Worm (Caenorhabditis elegans) whole organism, L2 larva: Measurements from ENCODE around the gene lsm-3.

Experiments
- F13H6.1 ChIP-seq: sonication (generic microtip); optimal IDR thresholded peaks from 2 replicates; lab custom pipeline; 2016; ENCODE audit warnings: missing genetic modification characterization, missing compliant biosample characterization
- R02D3.7 ChIP-seq: fragments of 150-350 bp; optimal IDR thresholded peaks from 2 replicates; lab custom pipeline; 2014; ENCODE audit warnings: missing biosample characterization, missing genetic modification characterization
- ZK546.5 ChIP-seq: sonication (generic microtip); optimal IDR thresholded peaks from 2 replicates; lab custom pipeline; 2017; ENCODE audit warnings: missing biosample characterization, missing genetic modification characterization
- ama-1 ChIP-seq: fragments of 150-350 bp; optimal IDR thresholded peaks from 2 replicates; lab custom pipeline; 2018; ENCODE audit warnings: inconsistent platforms
- blmp-1 ChIP-seq: sonication (generic microtip); optimal IDR thresholded peaks from 2 replicates; lab custom pipeline; 2017; ENCODE audit warnings: missing genetic modification characterization, mild to moderate bottlenecking, missing compliant biosample characterization, antibody characterized with exemption, moderate library complexity; ENCODE audit not compliant: insufficient read depth
- ceh-16 ChIP-seq: fragments of 150-350 bp; optimal IDR thresholded peaks from 2 replicates; lab custom pipeline; 2014; ENCODE audit warnings: missing biosample characterization, missing genetic modification characterization
- ceh-82 ChIP-seq: fragments of 150-350 bp; optimal IDR thresholded peaks from 2 replicates; lab custom pipeline; 2014; ENCODE audit warnings: missing biosample characterization, missing genetic modification characterization
- crh-2 ChIP-seq: sonication (generic microtip); optimal IDR thresholded peaks from 2 replicates; lab custom pipeline; 2017; ENCODE audit warnings: missing biosample characterization, missing genetic modification characterization
- dmd-4 ChIP-seq: sonication (generic microtip); optimal IDR thresholded peaks from 2 replicates; lab custom pipeline; 2017; ENCODE audit warnings: missing biosample characterization, missing genetic modification characterization
- egl-27 ChIP-seq: sonication (generic microtip); optimal IDR thresholded peaks from 3 replicates; lab custom pipeline; 2017; ENCODE audit warnings: missing biosample characterization, missing genetic modification reagents, missing genetic modification characterization
- elt-1 ChIP-seq: fragments of 150-350 bp; optimal IDR thresholded peaks from 2 replicates; lab custom pipeline; 2014; ENCODE audit warnings: missing biosample characterization, missing genetic modification characterization
- fos-1 ChIP-seq: fragments of 150-350 bp; optimal IDR thresholded peaks from 2 replicates; lab custom pipeline; 2014; ENCODE audit warnings: missing biosample characterization, missing genetic modification characterization
- gmeb-1 ChIP-seq: fragments of 150-350 bp; optimal IDR thresholded peaks from 2 replicates; lab custom pipeline; 2014; ENCODE audit warnings: missing biosample characterization, missing genetic modification characterization
- lin-11 ChIP-seq: fragments of 150-350 bp; sonication (generic microtip); optimal IDR thresholded peaks from 2 replicates; lab custom pipeline; 2014; ENCODE audit warnings: missing biosample characterization, missing genetic modification characterization, inconsistent platforms, mixed read lengths
- lin-13 ChIP-seq: fragments of 150-350 bp; optimal IDR thresholded peaks from 2 replicates; lab custom pipeline; 2014; ENCODE audit warnings: missing biosample characterization, missing genetic modification reagents, missing genetic modification characterization
- lin-39 ChIP-seq: fragments of 150-350 bp; optimal IDR thresholded peaks from 2 replicates; lab custom pipeline; 2014; ENCODE audit warnings: missing biosample characterization, missing genetic modification reagents, missing genetic modification characterization
- lsy-2 ChIP-seq, 2 experiments: fragments of 150-350 bp in 1 of 2; sonication (generic microtip) in 1 of 2; optimal IDR thresholded peaks; 2 replicates each; lab custom pipeline; 2014 to 2017; ENCODE audit warnings: missing biosample characterization in 2 of 2, missing genetic modification characterization in 2 of 2
- mdl-1 ChIP-seq, 2 experiments: fragments of 150-350 bp in 1 of 2; sonication (generic microtip) in 1 of 2; optimal IDR thresholded peaks; 2 replicates each; lab custom pipeline; 2017; ENCODE audit warnings: missing biosample characterization in 2 of 2, missing genetic modification characterization in 2 of 2
- nhr-12 ChIP-seq: fragments of 150-350 bp; optimal IDR thresholded peaks from 2 replicates; lab custom pipeline; 2014; ENCODE audit warnings: missing biosample characterization, missing genetic modification characterization
- nhr-129 ChIP-seq: fragments of 150-350 bp; optimal IDR thresholded peaks from 2 replicates; lab custom pipeline; 2014; ENCODE audit warnings: missing biosample characterization, missing genetic modification characterization
- nhr-21 ChIP-seq: fragments of 150-350 bp; optimal IDR thresholded peaks from 2 replicates; lab custom pipeline; 2014; ENCODE audit warnings: missing biosample characterization, missing genetic modification characterization
- nhr-23 ChIP-seq: fragments of 150-350 bp; optimal IDR thresholded peaks from 2 replicates; lab custom pipeline; 2014; ENCODE audit warnings: missing biosample characterization, missing genetic modification reagents, missing genetic modification characterization
- nhr-237 ChIP-seq: fragments of 150-350 bp; optimal IDR thresholded peaks from 2 replicates; lab custom pipeline; 2014; ENCODE audit warnings: missing biosample characterization, missing genetic modification characterization
- nhr-6 ChIP-seq: fragments of 150-350 bp; optimal IDR thresholded peaks from 2 replicates; lab custom pipeline; 2014; ENCODE audit warnings: missing biosample characterization, missing genetic modification characterization
- nhr-77 ChIP-seq: fragments of 150-350 bp; optimal IDR thresholded peaks from 2 replicates; lab custom pipeline; 2014; ENCODE audit warnings: missing biosample characterization, missing genetic modification characterization
- peb-1 ChIP-seq: fragments of 150-350 bp; optimal IDR thresholded peaks from 2 replicates; lab custom pipeline; 2014; ENCODE audit warnings: missing biosample characterization, missing genetic modification characterization
- skn-1 ChIP-seq: sonication (generic microtip); optimal IDR thresholded peaks from 2 replicates; lab custom pipeline; 2017; ENCODE audit warnings: missing biosample characterization, missing genetic modification characterization
- sma-3 ChIP-seq: sonication (generic microtip); optimal IDR thresholded peaks from 2 replicates; lab custom pipeline; 2016; ENCODE audit warnings: missing genetic modification reagents, missing genetic modification characterization, missing compliant biosample characterization
- sma-9 ChIP-seq, 2 experiments: fragments of 150-350 bp in 1 of 2; sonication (generic microtip) in 1 of 2; optimal IDR thresholded peaks; 2 replicates each; lab custom pipeline; 2014 to 2016; ENCODE audit warnings: missing genetic modification characterization in 2 of 2, mild to moderate bottlenecking in 1 of 2, missing biosample characterization in 1 of 2, missing compliant biosample characterization in 1 of 2, missing genetic modification reagents in 1 of 2, moderate library complexity in 1 of 2
- unc-39 ChIP-seq: fragments of 150-350 bp; optimal IDR thresholded peaks from 2 replicates; lab custom pipeline; 2014; ENCODE audit warnings: missing biosample characterization, missing genetic modification characterization
- unc-55 ChIP-seq: fragments of 150-350 bp; sonication (generic microtip); optimal IDR thresholded peaks from 3 replicates; lab custom pipeline; 2014; ENCODE audit warnings: missing biosample characterization, missing genetic modification reagents, missing genetic modification characterization
- zag-1 ChIP-seq: fragments of 150-350 bp; optimal IDR thresholded peaks from 2 replicates; lab custom pipeline; 2014; ENCODE audit warnings: missing biosample characterization, missing genetic modification characterization
- ztf-1 ChIP-seq: fragments of 200-800 bp; sonication (Bioruptor generic); conservative IDR thresholded peaks from 2 replicates; pipeline ENCODE4 v1.3.6; 2022; ENCODE audit warnings: missing genetic modification characterization, missing compliant biosample characterization

lsm-3 gene

ce11 chrIV:13386903-13387302, at the start of gene lsm-3:
TSS of gene lsm-3 (plus strand) at chrIV:13387203.
- TF ChIP-seq gmeb-1 (no peak), nhr-77 (tag; lab: Kevin White, UChicago) (no peak), ama-1 (lab: Kevin White, UChicago) (no peak), nhr-6 (no peak), fos-1 (tag; lab: Kevin White, UChicago) (no peak), egl-27 (tag; lab: Kevin White, UChicago) (no peak), nhr-237 (tag; lab: Kevin White, UChicago) (no peak), blmp-1 (tag; lab: Kevin White, UChicago) (no peak), zag-1 (tag; lab: Kevin White, UChicago) (no peak), lsy-2 (tag; optimal IDR thresholded peaks at IDR 0.05; lab: Kevin White, UChicago) (no peak), ceh-82 (tag; lab: Kevin White, UChicago) (no peak), ZK546.5 (tag; lab: Kevin White, UChicago) (no peak), sma-3 (GFP tag; lab: Kevin White, UChicago) (no peak)

ce11 chrIV:13342555-13342954, 44.4 kb upstream of the lsm-3 start, which contains the start of gene W02A2.5:
TSS of gene W02A2.5 (plus strand) at chrIV:13342855.
- no peak for TF ChIP-seq zag-1 (tag; lab: Kevin White, UChicago)
- TF ChIP-seq lin-13 (GFP tag; lab: Kevin White, UChicago) = no peak
- TF ChIP-seq blmp-1 (tag; lab: Kevin White, UChicago) = no peak
- no peak for TF ChIP-seq sma-9 (GFP tag; optimal IDR thresholded peaks at IDR 0.05; lab: Kevin White, UChicago)
- no peak for TF ChIP-seq sma-9 (tag; optimal IDR thresholded peaks at IDR 0.05; lab: Kevin White, UChicago)
- no peak for TF ChIP-seq nhr-23 (tag; lab: Kevin White, UChicago)
- no peak for TF ChIP-seq mdl-1 (tag; optimal IDR thresholded peaks at IDR 0.05; lab: Kevin White, UChicago)
- TF ChIP-seq egl-27 (tag; lab: Kevin White, UChicago) = no peak
- TF ChIP-seq unc-55 (GFP tag; lab: Kevin White, UChicago) = no peak
- no peak for TF ChIP-seq lin-11 (tag; lab: Kevin White, UChicago)
- no peak for TF ChIP-seq dmd-4
- TF ChIP-seq sma-3 (GFP tag; lab: Kevin White, UChicago) = no peak
- no peak for TF ChIP-seq ztf-1 (GFP tag; lab: Robert Waterston, UW)
- no peak for TF ChIP-seq nhr-12
- TF ChIP-seq elt-1 (tag; lab: Kevin White, UChicago) = no peak
- TF ChIP-seq peb-1 (tag; lab: Kevin White, UChicago) = no peak
- no peak for TF ChIP-seq ceh-82 (tag; lab: Kevin White, UChicago)
- no peak for TF ChIP-seq nhr-21 (tag; lab: Kevin White, UChicago)
- TF ChIP-seq, all 48 proteins: peak for 0

- peak; percentile 73 for TF ChIP-seq fos-1 (tag; lab: Kevin White, UChicago)
- no peak for TF ChIP-seq ceh-16 (tag; lab: Kevin White, UChicago)
- TF ChIP-seq lin-13 (GFP tag; lab: Kevin White, UChicago) = no peak
- TF ChIP-seq F13H6.1 (tag; lab: Kevin White, UChicago) = peak; percentile 9
- TF ChIP-seq nhr-21 (tag; lab: Kevin White, UChicago) = no peak
- TF ChIP-seq R02D3.7 (tag; lab: Kevin White, UChicago) = no peak
- TF ChIP-seq nhr-129 (tag; lab: Kevin White, UChicago) = peak; percentile 63
- TF ChIP-seq lin-11 (tag; lab: Kevin White, UChicago) = no peak
- TF ChIP-seq gmeb-1 = peak; percentile 13
- TF ChIP-seq ceh-82 (tag; lab: Kevin White, UChicago) = no peak
- TF ChIP-seq peb-1 (tag; lab: Kevin White, UChicago) = no peak
- no peak for TF ChIP-seq nhr-77 (tag; lab: Kevin White, UChicago)
- TF ChIP-seq egl-27 (tag; lab: Kevin White, UChicago) = no peak
- TF ChIP-seq unc-39 (tag; lab: Kevin White, UChicago) = no peak
- no peak for TF ChIP-seq nhr-237 (tag; lab: Kevin White, UChicago)
- peak; percentile 61 for TF ChIP-seq sma-9 (GFP tag; optimal IDR thresholded peaks at IDR 0.05; lab: Kevin White, UChicago)
- TF ChIP-seq sma-9 (tag; optimal IDR thresholded peaks at IDR 0.05; lab: Kevin White, UChicago) = no peak
Observed at ce11 chrIV:13346078-13346477, 40.9 kb upstream of the lsm-3 start.

- TF ChIP-seq gmeb-1 (peak; percentile 21), elt-1 (tag; lab: Kevin White, UChicago) (no peak), lin-11 (tag; lab: Kevin White, UChicago) (no peak), ztf-1 (GFP tag; lab: Robert Waterston, UW) (no peak), unc-55 (GFP tag; lab: Kevin White, UChicago) (no peak), lin-39 (tag; lab: Kevin White, UChicago) (no peak), sma-9 (GFP tag; optimal IDR thresholded peaks at IDR 0.05; lab: Kevin White, UChicago) (peak; percentile 74), sma-9 (tag; optimal IDR thresholded peaks at IDR 0.05; lab: Kevin White, UChicago) (no peak), crh-2 (peak; percentile 43), skn-1 (tag; lab: Kevin White, UChicago) (no peak), nhr-129 (tag; lab: Kevin White, UChicago) (peak; percentile 30), fos-1 (tag; lab: Kevin White, UChicago) (peak; percentile 93)
- TF ChIP-seq, all 48 proteins: peak for 5
Observed at ce11 chrIV:13347232-13347715, 39.7 kb upstream of the lsm-3 start, which contains the start of gene W02A2.9. TSS of gene W02A2.9 (plus strand) at chrIV:13347665.
